Fruit fly (Drosophila melanogaster) whole organism: ENCODE data around the gene CG43901.

ENCODE experiments used
- CG8478 ChIP-seq: fragments of >200 bp; optimal IDR thresholded peaks from 2 replicates; lab custom pipeline; 2018; ENCODE audit warnings: inconsistent platforms
- Dll ChIP-seq: fragments of >200 bp; optimal IDR thresholded peaks from 2 replicates; lab custom pipeline; 2017
- pan ChIP-seq: fragments of >200 bp; optimal IDR thresholded peaks from 2 replicates; lab custom pipeline; 2017
- psq ChIP-seq: fragments of >200 bp; optimal IDR thresholded peaks from 2 replicates; lab custom pipeline; 2017
- usp ChIP-seq: fragments of >200 bp; optimal IDR thresholded peaks from 2 replicates; lab custom pipeline; 2017; ENCODE audit warnings: missing biosample characterization, missing genetic modification characterization, mixed read lengths

- no peak for TF ChIP-seq pan (lab: Kevin White, UChicago)
- TF ChIP-seq usp, result no peak
- TF ChIP-seq psq, result no peak
- no peak for TF ChIP-seq CG8478 (lab: Kevin White, UChicago)
- TF ChIP-seq Dll, result no peak
Measured at dm6 chrX:10926245-10926644, 20.7 kb downstream of the CG43901 start.
